Fruit fly (Drosophila melanogaster) whole organism, embryonic: Measurements from ENCODE around the gene CG43208.

Source experiments
- BEAF-32 ChIP-seq: fragments of 200-800 bp; sonication (Bioruptor generic); optimal IDR thresholded peaks from 3 replicates; lab custom pipeline; 2017; ENCODE audit warnings: missing biosample characterization, missing genetic modification characterization, mild to moderate bottlenecking, moderate library complexity, missing genetic modification reagents
- Blimp-1 ChIP-seq: fragments of 200-800 bp; sonication (Bioruptor generic); optimal IDR thresholded peaks from 3 replicates; lab custom pipeline; 2018; ENCODE audit warnings: missing biosample characterization, missing genetic modification characterization, mild to moderate bottlenecking, moderate library complexity, missing genetic modification reagents
- CG10274 ChIP-seq: fragments of 200-800 bp; sonication (Bioruptor generic); optimal IDR thresholded peaks from 3 replicates; lab custom pipeline; 2017; ENCODE audit warnings: missing biosample characterization, mild to moderate bottlenecking, missing genetic modification characterization
- CG10462 ChIP-seq: fragments of 200-800 bp; sonication (Bioruptor generic); optimal IDR thresholded peaks from 2 replicates; lab custom pipeline; 2016; ENCODE audit warnings: missing biosample characterization, missing genetic modification characterization
- CG10959 ChIP-seq: fragments of 200-800 bp; sonication (Bioruptor generic); IDR thresholded peaks from 2 replicates; pipeline ENCODE4 v1.3.6; 2022; ENCODE audit warnings: missing biosample characterization, missing genetic modification characterization
- CG11456 ChIP-seq: fragments of 200-800 bp; sonication (Bioruptor generic); IDR thresholded peaks from 3 replicates; pipeline ENCODE4 v1.3.6; 2022; ENCODE audit warnings: missing biosample characterization, missing genetic modification characterization
- CG12942 ChIP-seq: fragments of 200-800 bp; sonication (Bioruptor generic); optimal IDR thresholded peaks from 3 replicates; lab custom pipeline; 2016; ENCODE audit warnings: missing biosample characterization, missing genetic modification characterization
- CG13287 ChIP-seq: fragments of 200-800 bp; sonication (Bioruptor generic); IDR thresholded peaks from 2 replicates; pipeline ENCODE4 v1.3.6; 2022; ENCODE audit warnings: missing biosample characterization, missing genetic modification characterization; ENCODE audit not compliant: partially characterized antibody
- CG13775 ChIP-seq: fragments of 200-800 bp; sonication (Bioruptor generic); optimal IDR thresholded peaks from 3 replicates; lab custom pipeline; 2017; ENCODE audit warnings: missing biosample characterization, mild to moderate bottlenecking, missing genetic modification characterization
- CG14667 ChIP-seq: fragments of 200-800 bp; sonication (Bioruptor generic); IDR thresholded peaks from 2 replicates; pipeline ENCODE4 v1.3.6; 2022; ENCODE audit warnings: missing biosample characterization, missing genetic modification characterization
- CG15269 ChIP-seq: fragments of 200-800 bp; sonication (Bioruptor generic); optimal IDR thresholded peaks from 2 replicates; lab custom pipeline; 2018; ENCODE audit warnings: missing biosample characterization, mild to moderate bottlenecking, missing genetic modification characterization, moderate library complexity
- CG1602 ChIP-seq: fragments of 200-800 bp; sonication (Bioruptor generic); optimal IDR thresholded peaks from 3 replicates; lab custom pipeline; 2016; ENCODE audit warnings: missing biosample characterization, missing genetic modification characterization
- CG1603 ChIP-seq: fragments of 200-800 bp; sonication (Bioruptor generic); optimal IDR thresholded peaks from 2 replicates; lab custom pipeline; 2019; ENCODE audit warnings: missing biosample characterization, mild to moderate bottlenecking, missing genetic modification characterization, moderate library complexity
- CG16863 ChIP-seq: fragments of 200-800 bp; sonication (Bioruptor generic); optimal IDR thresholded peaks from 3 replicates; lab custom pipeline; 2016; ENCODE audit warnings: missing biosample characterization, missing genetic modification characterization
- CG17829 ChIP-seq: fragments of 200-800 bp; optimal IDR thresholded peaks from 2 replicates; lab custom pipeline; 2019; ENCODE audit warnings: missing biosample characterization, mild to moderate bottlenecking, missing genetic modification characterization, moderate library complexity
- CG2116 ChIP-seq: fragments of 200-800 bp; sonication (Bioruptor generic); optimal IDR thresholded peaks from 3 replicates; lab custom pipeline; 2018; ENCODE audit warnings: missing biosample characterization, mild to moderate bottlenecking, missing genetic modification characterization
- CG2199 ChIP-seq: fragments of 200-800 bp; sonication (Bioruptor generic); IDR thresholded peaks from 3 replicates; pipeline ENCODE4 v1.3.6; 2022; ENCODE audit warnings: missing biosample characterization, missing genetic modification characterization
- CG2678 ChIP-seq: fragments of 200-800 bp; sonication (Bioruptor generic); optimal IDR thresholded peaks from 3 replicates; lab custom pipeline; 2019; ENCODE audit warnings: missing biosample characterization, mild to moderate bottlenecking, missing genetic modification characterization, moderate library complexity
- CG31224 ChIP-seq: fragments of 200-800 bp; sonication (Bioruptor generic); IDR thresholded peaks from 2 replicates; pipeline ENCODE4 v1.3.6; 2022; ENCODE audit warnings: missing biosample characterization, missing genetic modification characterization
- CG31365 ChIP-seq: fragments of 200-800 bp; sonication (Bioruptor generic); optimal IDR thresholded peaks from 2 replicates; lab custom pipeline; 2018; ENCODE audit warnings: missing biosample characterization, mild to moderate bottlenecking, missing genetic modification characterization
- CG31388 ChIP-seq: fragments of 200-800 bp; sonication (Bioruptor generic); optimal IDR thresholded peaks from 2 replicates; lab custom pipeline; 2016; ENCODE audit warnings: missing biosample characterization, missing genetic modification characterization
- CG31441 ChIP-seq: fragments of 200-800 bp; sonication (Bioruptor generic); IDR thresholded peaks from 2 replicates; pipeline ENCODE4 v1.3.6; 2022; ENCODE audit warnings: missing biosample characterization, missing genetic modification characterization
- CG4404 ChIP-seq: fragments of 200-800 bp; sonication (Bioruptor generic); IDR thresholded peaks from 2 replicates; pipeline ENCODE4 v1.3.6; 2022; ENCODE audit warnings: missing biosample characterization, missing genetic modification characterization
- CG4617 ChIP-seq: fragments of 200-800 bp; sonication (Bioruptor generic); optimal IDR thresholded peaks from 3 replicates; lab custom pipeline; 2016; ENCODE audit warnings: missing biosample characterization, missing genetic modification characterization, borderline replicate concordance
- CG7271 ChIP-seq: fragments of 200-800 bp; sonication (Bioruptor generic); optimal IDR thresholded peaks from 2 replicates; lab custom pipeline; 2018; ENCODE audit warnings: missing biosample characterization, mild to moderate bottlenecking, missing genetic modification characterization, moderate library complexity
- CG7963 ChIP-seq: fragments of 200-800 bp; sonication (Bioruptor generic); IDR thresholded peaks from 3 replicates; pipeline ENCODE4 v1.3.6; 2022; ENCODE audit warnings: missing biosample characterization, missing genetic modification characterization; ENCODE audit not compliant: partially characterized antibody
- CG8290 ChIP-seq, 3 experiments: fragments of 200-800 bp; sonication (Bioruptor generic); optimal IDR thresholded peaks; 2 replicates each; lab custom pipeline; 2016 to 2019; ENCODE audit warnings: missing biosample characterization in 3 of 3, missing genetic modification characterization in 3 of 3, mild to moderate bottlenecking in 2 of 3, moderate library complexity in 1 of 3
- Doc3 ChIP-seq: fragments of 200-800 bp; sonication (Bioruptor generic); IDR thresholded peaks from 3 replicates; pipeline ENCODE4 v1.3.6; 2022; ENCODE audit warnings: missing biosample characterization, missing genetic modification characterization; ENCODE audit not compliant: partially characterized antibody
- Dp ChIP-seq: fragments of 200-800 bp; sonication (Bioruptor generic); optimal IDR thresholded peaks from 2 replicates; lab custom pipeline; 2018; ENCODE audit warnings: missing biosample characterization, mild to moderate bottlenecking, missing genetic modification characterization, moderate library complexity
- ERR ChIP-seq: fragments of 200-800 bp; sonication (Bioruptor generic); optimal IDR thresholded peaks from 2 replicates; lab custom pipeline; 2016; ENCODE audit warnings: missing biosample characterization, missing genetic modification characterization
- Ets97D ChIP-seq: fragments of 200-800 bp; sonication (Bioruptor generic); optimal IDR thresholded peaks from 3 replicates; lab custom pipeline; 2016; ENCODE audit warnings: missing biosample characterization, missing genetic modification characterization
- HLH54F ChIP-seq: fragments of 200-800 bp; sonication (Bioruptor generic); optimal IDR thresholded peaks from 3 replicates; lab custom pipeline; 2016; ENCODE audit warnings: missing biosample characterization, missing genetic modification characterization
- HmgZ ChIP-seq: fragments of 200-800 bp; sonication (Bioruptor generic); optimal IDR thresholded peaks from 2 replicates; lab custom pipeline; 2018; ENCODE audit warnings: missing biosample characterization, mild to moderate bottlenecking, missing genetic modification characterization
- Lim3 ChIP-seq: fragments of 200-800 bp; sonication (Bioruptor generic); IDR thresholded peaks from 2 replicates; pipeline ENCODE4 v1.3.6; 2022; ENCODE audit warnings: missing biosample characterization, missing genetic modification characterization
- ash1 ChIP-seq: fragments of 200-800 bp; sonication (Bioruptor generic); optimal IDR thresholded peaks from 2 replicates; lab custom pipeline; 2018; ENCODE audit warnings: missing biosample characterization, mild to moderate bottlenecking, missing genetic modification characterization
- caup ChIP-seq: fragments of 200-800 bp; sonication (Bioruptor generic); optimal IDR thresholded peaks from 3 replicates; lab custom pipeline; 2017; ENCODE audit warnings: missing biosample characterization, mild to moderate bottlenecking, missing genetic modification characterization, moderate library complexity; ENCODE audit not compliant: severe bottlenecking
- da ChIP-seq: fragments of 200-800 bp; sonication (Bioruptor generic); optimal IDR thresholded peaks from 2 replicates; lab custom pipeline; 2016; ENCODE audit warnings: missing biosample characterization, missing genetic modification characterization
- dysf ChIP-seq: fragments of 200-800 bp; sonication (Bioruptor generic); IDR thresholded peaks from 3 replicates; pipeline ENCODE4 v1.3.6; 2022; ENCODE audit warnings: missing biosample characterization, missing genetic modification characterization
- ewg ChIP-seq: fragments of 200-800 bp; sonication (Bioruptor generic); optimal IDR thresholded peaks from 3 replicates; lab custom pipeline; 2017; ENCODE audit warnings: mild to moderate bottlenecking, missing biosample characterization, missing genetic modification reagents, missing genetic modification characterization
- ftz-f1 ChIP-seq: fragments of 200-800 bp; sonication (Bioruptor generic); optimal IDR thresholded peaks from 2 replicates; lab custom pipeline; 2016; ENCODE audit warnings: missing biosample characterization, missing genetic modification characterization
- gcm ChIP-seq: fragments of 200-800 bp; sonication (Bioruptor generic); optimal IDR thresholded peaks from 2 replicates; lab custom pipeline; 2019; ENCODE audit warnings: missing biosample characterization, mild to moderate bottlenecking, missing genetic modification characterization, moderate library complexity
- gfzf ChIP-seq: fragments of 200-800 bp; sonication (Bioruptor generic); optimal IDR thresholded peaks from 2 replicates; lab custom pipeline; 2016; ENCODE audit warnings: missing biosample characterization, mild to moderate bottlenecking, missing genetic modification characterization, moderate library complexity
- gsb ChIP-seq: fragments of 200-800 bp; sonication (Bioruptor generic); IDR thresholded peaks from 2 replicates; pipeline ENCODE4 v1.3.6; 2022; ENCODE audit warnings: missing biosample characterization, missing genetic modification characterization
- nerfin-1 ChIP-seq: fragments of 200-800 bp; sonication (Bioruptor generic); optimal IDR thresholded peaks from 3 replicates; lab custom pipeline; 2019; ENCODE audit warnings: missing biosample characterization, mild to moderate bottlenecking, missing genetic modification characterization, moderate library complexity
- stwl ChIP-seq: fragments of 200-800 bp; sonication (Bioruptor generic); optimal IDR thresholded peaks from 3 replicates; lab custom pipeline; 2018; ENCODE audit warnings: missing biosample characterization, mild to moderate bottlenecking, missing genetic modification characterization, moderate library complexity
- tin ChIP-seq: fragments of 200-800 bp; sonication (Bioruptor generic); optimal IDR thresholded peaks from 3 replicates; lab custom pipeline; 2016; ENCODE audit warnings: missing biosample characterization, missing genetic modification characterization
- tx ChIP-seq: fragments of 200-800 bp; sonication (Bioruptor generic); optimal IDR thresholded peaks from 2 replicates; lab custom pipeline; 2016; ENCODE audit warnings: missing biosample characterization, missing genetic modification characterization
- usp ChIP-seq: fragments of >200 bp; optimal IDR thresholded peaks from 2 replicates; lab custom pipeline; 2017; ENCODE audit warnings: missing biosample characterization, missing genetic modification characterization
- vvl ChIP-seq: fragments of 200-800 bp; sonication (Bioruptor generic); IDR thresholded peaks from 2 replicates; pipeline ENCODE4 v1.3.6; 2022; ENCODE audit warnings: missing biosample characterization, missing genetic modification characterization
- wor ChIP-seq: fragments of 200-800 bp; sonication (Bioruptor generic); IDR thresholded peaks from 2 replicates; pipeline ENCODE4 v1.3.6; 2022; ENCODE audit warnings: missing biosample characterization, missing genetic modification characterization
- zfh1 ChIP-seq: fragments of 200-800 bp; sonication (Bioruptor generic); IDR thresholded peaks from 3 replicates; pipeline ENCODE4 v1.3.6; 2022; ENCODE audit warnings: missing biosample characterization, missing genetic modification characterization

CG43208 gene

DNA sequence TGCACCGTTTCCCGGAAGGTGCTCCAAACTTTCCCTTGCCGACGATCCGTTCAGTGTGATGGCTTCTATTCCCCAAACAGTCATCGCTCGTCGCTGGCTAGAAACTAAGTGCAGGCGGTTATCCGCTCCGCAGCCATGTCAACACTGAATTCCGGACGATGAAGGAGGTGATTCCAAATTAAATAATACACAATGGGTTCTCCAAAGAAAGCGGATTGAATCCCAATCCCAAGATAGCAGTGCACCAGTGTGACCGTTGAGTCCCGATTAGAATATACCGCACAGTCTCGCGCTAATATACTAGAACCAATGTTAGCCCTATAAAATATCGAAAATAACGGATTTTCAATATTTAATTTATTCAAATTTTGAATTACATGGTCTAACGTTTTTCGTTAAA is 31.5 kb upstream of the CG43208 start, which contains the start of gene TBC1D5 (continued):
- TF ChIP-seq CG12942 (GFP tag; lab: Kevin White, UChicago) (no peak), dysf (GFP tag; lab: Robert Waterston, UW) (no peak), ewg (GFP tag; lab: Kevin White, UChicago) (no peak), CG7963 (GFP tag; lab: Robert Waterston, UW) (no peak), tx (GFP tag; lab: Kevin White, UChicago) (no peak), CG15269 (tag; lab: Kevin White, UChicago) (no peak), ftz-f1 (no peak), CG13775 (GFP tag; lab: Kevin White, UChicago) (no peak), CG31441 (no peak), gfzf (peak; percentile 88), gsb (GFP tag; lab: Robert Waterston, UW) (no peak), ash1 (GFP tag; lab: Kevin White, UChicago) (no peak), CG8290 (GFP tag; optimal IDR thresholded peaks at IDR 0.05; lab: Kevin White, UChicago) (no peak), CG8290 (tag; optimal IDR thresholded peaks at IDR 0.05; lab: Kevin White, UChicago) (no peak), tin (no peak), gcm (GFP tag; lab: Kevin White, UChicago) (no peak), CG2678 (tag; lab: Kevin White, UChicago) (no peak), da (GFP tag; lab: Kevin White, UChicago) (no peak), CG10462 (GFP tag; lab: Kevin White, UChicago) (no peak), CG31388 (GFP tag; lab: Kevin White, UChicago) (no peak), caup (no peak), ERR (GFP tag; lab: Kevin White, UChicago) (no peak), CG10959 (no peak), usp (GFP tag; lab: Kevin White, UChicago) (no peak), Lim3 (GFP tag; lab: Robert Waterston, UW) (no peak), CG17829 (peak; percentile 7), CG13287 (peak; percentile 18; the same call in 1 of the 2 replicates), HLH54F (GFP tag; lab: Kevin White, UChicago) (no peak), zfh1 (GFP tag; lab: Robert Waterston, UW) (no peak), Blimp-1 (GFP tag; lab: Kevin White, UChicago) (no peak), CG16863 (GFP tag; lab: Kevin White, UChicago) (no peak), BEAF-32 (GFP tag; lab: Kevin White, UChicago) (peak; percentile 22), CG31365 (tag; lab: Kevin White, UChicago) (no peak), HmgZ (tag; lab: Kevin White, UChicago) (peak; percentile 22), CG11456 (GFP tag; lab: Robert Waterston, UW) (no peak), stwl (tag; lab: Kevin White, UChicago) (peak; percentile 80), nerfin-1 (no peak), CG1602 (GFP tag; lab: Kevin White, UChicago) (no peak), Ets97D (peak; percentile 32), CG4404 (no peak), wor (GFP tag; lab: Robert Waterston, UW) (no peak), Doc3 (GFP tag; lab: Robert Waterston, UW) (no peak), CG31224 (no peak), CG2199 (GFP tag; lab: Robert Waterston, UW) (no peak), CG1603 (tag; lab: Kevin White, UChicago) (no peak), vvl (peak; percentile 90), CG10274 (GFP tag; lab: Kevin White, UChicago) (no peak), CG4617 (GFP tag; lab: Kevin White, UChicago) (peak; percentile 67), CG14667 (GFP tag; lab: Robert Waterston, UW) (no peak), Dp (peak; percentile 69), CG7271 (no peak), CG2116 (GFP tag; lab: Kevin White, UChicago) (peak; percentile 1)
